Fruit fly (Drosophila melanogaster) whole organism, embryonic: ENCODE data around the gene Wdr62.
A peak's percentile ranks its signal among the peaks of the same experiment; 100 is the strongest.

Experiments
- Antp ChIP-seq: fragments of 200-800 bp; sonication (Bioruptor generic); optimal IDR thresholded peaks from 3 replicates; lab custom pipeline; 2016; ENCODE audit warnings: missing biosample characterization, missing genetic modification characterization
- CG1024 ChIP-seq: fragments of 200-800 bp; sonication (Bioruptor generic); IDR thresholded peaks from 2 replicates; pipeline ENCODE4 v1.3.6; 2022; ENCODE audit warnings: missing biosample characterization, missing genetic modification characterization
- CG10654 ChIP-seq: fragments of 200-800 bp; sonication (Bioruptor generic); optimal IDR thresholded peaks from 2 replicates; lab custom pipeline; 2016; ENCODE audit warnings: missing biosample characterization, missing genetic modification characterization
- CG11560 ChIP-seq: fragments of 200-800 bp; sonication (Bioruptor generic); IDR thresholded peaks from 3 replicates; pipeline ENCODE4 v1.3.6; 2022; ENCODE audit warnings: missing biosample characterization, missing genetic modification characterization
- CG12155 ChIP-seq: fragments of 200-800 bp; sonication (Bioruptor generic); optimal IDR thresholded peaks from 3 replicates; lab custom pipeline; 2016; ENCODE audit warnings: missing biosample characterization, missing genetic modification characterization
- CG12236 ChIP-seq: fragments of 200-800 bp; sonication (Bioruptor generic); optimal IDR thresholded peaks from 2 replicates; lab custom pipeline; 2016; ENCODE audit warnings: missing biosample characterization, missing genetic modification characterization
- CG12769 ChIP-seq: fragments of 200-800 bp; sonication (Bioruptor generic); optimal IDR thresholded peaks from 2 replicates; lab custom pipeline; 2019; ENCODE audit warnings: missing biosample characterization, mild to moderate bottlenecking, missing genetic modification characterization, moderate library complexity
- CG12942 ChIP-seq: fragments of 200-800 bp; sonication (Bioruptor generic); optimal IDR thresholded peaks from 3 replicates; lab custom pipeline; 2016; ENCODE audit warnings: missing biosample characterization, missing genetic modification characterization
- CG15269 ChIP-seq: fragments of 200-800 bp; sonication (Bioruptor generic); optimal IDR thresholded peaks from 2 replicates; lab custom pipeline; 2018; ENCODE audit warnings: missing biosample characterization, mild to moderate bottlenecking, missing genetic modification characterization, moderate library complexity
- CG1529 ChIP-seq: fragments of 200-800 bp; sonication (Bioruptor generic); optimal IDR thresholded peaks from 3 replicates; lab custom pipeline; 2018; ENCODE audit warnings: missing biosample characterization, missing genetic modification characterization
- CG1647 ChIP-seq: fragments of 200-800 bp; sonication (Bioruptor generic); optimal IDR thresholded peaks from 3 replicates; lab custom pipeline; 2016; ENCODE audit warnings: missing biosample characterization, missing genetic modification characterization
- CG17186 ChIP-seq: fragments of 200-800 bp; sonication (Bioruptor generic); optimal IDR thresholded peaks from 3 replicates; lab custom pipeline; 2017; ENCODE audit warnings: missing biosample characterization, missing genetic modification reagents, missing genetic modification characterization
- CG1792 ChIP-seq: fragments of 200-800 bp; sonication (Bioruptor generic); optimal IDR thresholded peaks from 2 replicates; lab custom pipeline; 2016; ENCODE audit warnings: missing biosample characterization, missing genetic modification characterization
- CG2129 ChIP-seq: fragments of 200-800 bp; sonication (Bioruptor generic); IDR thresholded peaks from 2 replicates; pipeline ENCODE4 v1.3.6; 2022; ENCODE audit warnings: missing biosample characterization, missing genetic modification characterization; ENCODE audit not compliant: partially characterized antibody
- CG2875 ChIP-seq: fragments of 200-800 bp; sonication (Bioruptor generic); optimal IDR thresholded peaks from 2 replicates; lab custom pipeline; 2017; ENCODE audit warnings: missing biosample characterization, mild to moderate bottlenecking, missing genetic modification characterization, missing genetic modification reagents
- CG33213 ChIP-seq: fragments of 200-800 bp; sonication (Bioruptor generic); optimal IDR thresholded peaks from 3 replicates; lab custom pipeline; 2016; ENCODE audit warnings: missing biosample characterization, missing genetic modification characterization
- CG4328 ChIP-seq: fragments of 200-800 bp; sonication (Bioruptor generic); optimal IDR thresholded peaks from 3 replicates; lab custom pipeline; 2017; ENCODE audit warnings: missing biosample characterization, missing genetic modification reagents, missing genetic modification characterization
- CG6765 ChIP-seq: fragments of 200-800 bp; sonication (Bioruptor generic); optimal IDR thresholded peaks from 3 replicates; lab custom pipeline; 2017; ENCODE audit warnings: missing biosample characterization, mild to moderate bottlenecking, missing genetic modification characterization
- CG6791 ChIP-seq: fragments of 200-800 bp; sonication (Bioruptor generic); IDR thresholded peaks from 3 replicates; pipeline ENCODE4 v1.3.6; 2022; ENCODE audit warnings: missing biosample characterization, missing genetic modification characterization; ENCODE audit not compliant: partially characterized antibody
- CG7928 ChIP-seq: fragments of 200-800 bp; sonication (Bioruptor generic); optimal IDR thresholded peaks from 2 replicates; lab custom pipeline; 2017; ENCODE audit warnings: missing biosample characterization, mild to moderate bottlenecking, missing genetic modification characterization
- CG8089 ChIP-seq: fragments of 200-800 bp; sonication (Bioruptor generic); optimal IDR thresholded peaks from 3 replicates; lab custom pipeline; 2016; ENCODE audit warnings: missing biosample characterization, missing genetic modification characterization
- CG8478 ChIP-seq: fragments of >200 bp; optimal IDR thresholded peaks from 2 replicates; lab custom pipeline; 2018
- CG8944 ChIP-seq: fragments of 200-800 bp; sonication (Bioruptor generic); optimal IDR thresholded peaks from 3 replicates; lab custom pipeline; 2016; ENCODE audit warnings: missing biosample characterization, missing genetic modification characterization
- CrebB ChIP-seq: fragments of 200-800 bp; sonication (Bioruptor generic); optimal IDR thresholded peaks from 3 replicates; lab custom pipeline; 2018; ENCODE audit warnings: missing biosample characterization, mild to moderate bottlenecking, missing genetic modification characterization
- D19B ChIP-seq: fragments of 200-800 bp; sonication (Bioruptor generic); optimal IDR thresholded peaks from 2 replicates; lab custom pipeline; 2017; ENCODE audit warnings: missing biosample characterization, mild to moderate bottlenecking, missing genetic modification characterization
- Dek ChIP-seq: fragments of 200-800 bp; sonication (Bioruptor generic); optimal IDR thresholded peaks from 3 replicates; lab custom pipeline; 2019; ENCODE audit warnings: missing biosample characterization, mild to moderate bottlenecking, missing genetic modification characterization, moderate library complexity
- Dll ChIP-seq: fragments of 200-800 bp; sonication (Bioruptor generic); IDR thresholded peaks from 4 replicates; pipeline ENCODE4 v1.3.6; 2022; ENCODE audit warnings: missing biosample characterization, missing genetic modification characterization; ENCODE audit not compliant: partially characterized antibody
- Doc3 ChIP-seq: fragments of 200-800 bp; sonication (Bioruptor generic); IDR thresholded peaks from 3 replicates; pipeline ENCODE4 v1.3.6; 2022; ENCODE audit warnings: missing biosample characterization, missing genetic modification characterization; ENCODE audit not compliant: partially characterized antibody
- Drgx ChIP-seq: fragments of 200-800 bp; sonication (Bioruptor generic); IDR thresholded peaks from 2 replicates; pipeline ENCODE4 v1.3.6; 2022; ENCODE audit warnings: missing biosample characterization, missing genetic modification characterization
- H15 ChIP-seq: fragments of 200-800 bp; sonication (Bioruptor generic); IDR thresholded peaks from 3 replicates; pipeline ENCODE4 v1.3.6; 2022; ENCODE audit warnings: missing biosample characterization, missing genetic modification characterization
- HLHmδ ChIP-seq: fragments of 200-800 bp; sonication (Bioruptor generic); optimal IDR thresholded peaks from 2 replicates; lab custom pipeline; 2018; ENCODE audit warnings: missing biosample characterization, mild to moderate bottlenecking, missing genetic modification characterization, moderate library complexity
- NC2β ChIP-seq: fragments of 200-800 bp; sonication (Bioruptor generic); optimal IDR thresholded peaks from 2 replicates; lab custom pipeline; 2016; ENCODE audit warnings: missing biosample characterization, missing genetic modification characterization
- ap ChIP-seq: fragments of 200-800 bp; sonication (Bioruptor generic); IDR thresholded peaks from 2 replicates; pipeline ENCODE4 v1.3.6; 2022; ENCODE audit warnings: missing biosample characterization, missing genetic modification characterization
- bab2 ChIP-seq: fragments of 200-800 bp; sonication (Bioruptor generic); optimal IDR thresholded peaks from 2 replicates; lab custom pipeline; 2016; ENCODE audit warnings: missing biosample characterization, missing genetic modification characterization
- bcd ChIP-seq: fragments of 200-800 bp; sonication (Bioruptor generic); optimal IDR thresholded peaks from 2 replicates; lab custom pipeline; 2017; ENCODE audit warnings: missing biosample characterization, mild to moderate bottlenecking, missing genetic modification characterization
- bigmax ChIP-seq: fragments of 200-800 bp; sonication (Bioruptor generic); optimal IDR thresholded peaks from 2 replicates; lab custom pipeline; 2018; ENCODE audit warnings: missing biosample characterization, mild to moderate bottlenecking, missing genetic modification characterization
- cad ChIP-seq: fragments of >200 bp; optimal IDR thresholded peaks from 2 replicates; lab custom pipeline; 2017; ENCODE audit warnings: missing biosample characterization, missing genetic modification characterization
- cwo ChIP-seq: fragments of 200-800 bp; sonication (Bioruptor generic); optimal IDR thresholded peaks from 3 replicates; lab custom pipeline; 2017; ENCODE audit warnings: missing biosample characterization, missing genetic modification characterization, mild to moderate bottlenecking, moderate library complexity, missing genetic modification reagents
- dati ChIP-seq: fragments of 200-800 bp; sonication (Bioruptor generic); IDR thresholded peaks from 2 replicates; pipeline ENCODE4 v1.3.6; 2022; ENCODE audit warnings: missing biosample characterization, missing genetic modification characterization
- esg ChIP-seq: fragments of 200-800 bp; sonication (Bioruptor generic); conservative IDR thresholded peaks from 2 replicates; pipeline ENCODE4 v1.3.6; 2022; ENCODE audit warnings: missing biosample characterization, missing genetic modification characterization
- fd102C ChIP-seq: fragments of 200-800 bp; sonication (Bioruptor generic); optimal IDR thresholded peaks from 2 replicates; lab custom pipeline; 2018; ENCODE audit warnings: missing biosample characterization, mild to moderate bottlenecking, missing genetic modification characterization, moderate library complexity
- her ChIP-seq: fragments of 200-800 bp; sonication (Bioruptor generic); optimal IDR thresholded peaks from 2 replicates; lab custom pipeline; 2016; ENCODE audit warnings: missing biosample characterization, missing genetic modification characterization
- kah ChIP-seq: fragments of 200-800 bp; sonication (Bioruptor generic); optimal IDR thresholded peaks from 2 replicates; lab custom pipeline; 2018; ENCODE audit warnings: missing biosample characterization, mild to moderate bottlenecking, missing genetic modification characterization
- kay ChIP-seq: fragments of 200-800 bp; sonication (Bioruptor generic); optimal IDR thresholded peaks from 2 replicates; lab custom pipeline; 2016; ENCODE audit warnings: missing biosample characterization, missing genetic modification characterization
- pfk ChIP-seq: fragments of 200-800 bp; sonication (Bioruptor generic); optimal IDR thresholded peaks from 2 replicates; lab custom pipeline; 2018; ENCODE audit warnings: missing biosample characterization, mild to moderate bottlenecking, missing genetic modification characterization, moderate library complexity
- pros ChIP-seq: fragments of 200-800 bp; sonication (Bioruptor generic); optimal IDR thresholded peaks from 3 replicates; lab custom pipeline; 2019; ENCODE audit warnings: missing biosample characterization, mild to moderate bottlenecking, missing genetic modification characterization, moderate library complexity
- sens ChIP-seq: fragments of 200-800 bp; sonication (Bioruptor generic); peaks from one replicate; lab custom pipeline; 2016; ENCODE audit warnings: missing biosample characterization, missing genetic modification characterization
- stc ChIP-seq: fragments of 200-800 bp; sonication (Bioruptor generic); IDR thresholded peaks from 2 replicates; pipeline ENCODE4 v1.3.6; 2022; ENCODE audit warnings: missing biosample characterization, missing genetic modification characterization
- tll ChIP-seq, 2 experiments: fragments of 200-800 bp in 1 of 2; fragments of >200 bp in 1 of 2; sonication (Bioruptor generic) in 1 of 2; optimal IDR thresholded peaks; 2 replicates each; lab custom pipeline; 2017 to 2019; ENCODE audit warnings: missing biosample characterization in 2 of 2, missing genetic modification characterization in 2 of 2, mild to moderate bottlenecking in 1 of 2, moderate library complexity in 1 of 2
- toy ChIP-seq: fragments of 200-800 bp; sonication (Bioruptor generic); IDR thresholded peaks from 2 replicates; pipeline ENCODE4 v1.3.6; 2022; ENCODE audit warnings: missing biosample characterization, missing genetic modification characterization
- yki ChIP-seq: fragments of >200 bp; optimal IDR thresholded peaks from 3 replicates; lab custom pipeline; 2018

Wdr62 gene

DNA sequence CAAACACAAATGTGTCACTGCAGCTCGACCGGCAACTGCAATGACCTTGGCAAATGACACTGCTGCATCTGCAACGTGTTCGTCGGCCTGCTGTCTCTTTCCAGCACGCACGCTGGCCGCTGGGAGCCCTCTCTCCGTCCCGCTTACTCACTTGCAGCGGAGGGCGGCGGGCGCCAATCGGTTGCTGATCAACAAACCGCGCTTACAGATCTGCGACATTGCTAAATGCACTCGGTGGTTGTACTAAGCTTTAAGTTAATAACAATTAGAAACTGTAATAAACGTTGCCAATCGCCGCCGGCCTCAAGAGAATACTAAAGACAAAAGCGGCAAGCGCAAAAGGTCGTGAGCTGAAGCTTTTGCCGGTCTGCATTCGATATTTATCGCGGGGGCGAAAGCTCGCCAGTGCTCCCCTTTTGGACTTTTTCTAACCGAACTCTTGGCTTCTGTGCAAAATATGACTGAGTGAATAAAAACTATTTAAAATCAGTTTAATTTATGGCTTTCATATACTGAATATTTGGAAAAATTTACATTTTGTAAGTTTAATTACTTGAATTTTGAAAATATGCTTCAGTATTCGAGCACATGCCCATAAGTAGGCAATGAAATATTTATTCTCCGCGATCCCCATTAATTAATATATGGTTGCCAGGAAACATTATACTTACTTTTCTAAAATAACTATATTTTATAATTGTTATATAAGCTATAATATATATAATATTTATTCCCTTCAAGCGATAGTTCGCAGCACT lies 103.2 kb downstream of the Wdr62 start, which contains the start of gene Got2 (continued):
- no peak for TF ChIP-seq HLHmδ (GFP tag; lab: Kevin White, UChicago)
- no peak for TF ChIP-seq CG7928 (GFP tag; lab: Kevin White, UChicago)
- TF ChIP-seq toy: no peak
- no peak for TF ChIP-seq CG11560 (tag; lab: Robert Waterston, UW)
- no peak for TF ChIP-seq D19B
- TF ChIP-seq Drgx (GFP tag; lab: Robert Waterston, UW): peak; percentile 36; the same call in 1 of the 2 replicates
- no peak for TF ChIP-seq CG8944
- no peak for TF ChIP-seq CG12155 (GFP tag; lab: Kevin White, UChicago)
- TF ChIP-seq CG1529 (GFP tag; lab: Kevin White, UChicago): no peak
- no peak for TF ChIP-seq CG12942 (GFP tag; lab: Kevin White, UChicago)
- peak; percentile 79 for TF ChIP-seq Doc3 (GFP tag; lab: Robert Waterston, UW)
- peak; percentile 24 for TF ChIP-seq sens (GFP tag; lab: Kevin White, UChicago)
- TF ChIP-seq Antp: no peak
- TF ChIP-seq CG1792: no peak
- peak; percentile 16 for TF ChIP-seq kah (GFP tag; lab: Kevin White, UChicago)
- no peak for TF ChIP-seq cad (GFP tag; lab: Kevin White, UChicago)
- no peak for TF ChIP-seq H15 (GFP tag; lab: Robert Waterston, UW)
- no peak for TF ChIP-seq CG6765 (GFP tag; lab: Kevin White, UChicago)
- no peak for TF ChIP-seq stc (GFP tag; lab: Robert Waterston, UW)
- no peak for TF ChIP-seq CG1024 (GFP tag; lab: Robert Waterston, UW)
- no peak for TF ChIP-seq pfk (GFP tag; lab: Kevin White, UChicago)
- TF ChIP-seq CG2129 (GFP tag; lab: Robert Waterston, UW): peak; percentile 18; the same call in 1 of the 2 replicates
- TF ChIP-seq CG4328 (GFP tag; lab: Kevin White, UChicago): no peak
- TF ChIP-seq CG8089: no peak
- TF ChIP-seq fd102C (GFP tag; lab: Kevin White, UChicago): no peak
- no peak for TF ChIP-seq bab2 (GFP tag; lab: Kevin White, UChicago)
- no peak for TF ChIP-seq ap
- TF ChIP-seq Dll (GFP tag; lab: Robert Waterston, UW): peak; percentile 82
- no peak for TF ChIP-seq CG17186 (GFP tag; lab: Kevin White, UChicago)
- TF ChIP-seq CrebB (tag; lab: Kevin White, UChicago): no peak
- TF ChIP-seq bcd (GFP tag; lab: Kevin White, UChicago): no peak
- TF ChIP-seq CG10654 (GFP tag; lab: Kevin White, UChicago): no peak
- no peak for TF ChIP-seq CG1647 (GFP tag; lab: Kevin White, UChicago)
- TF ChIP-seq NC2β (GFP tag; lab: Kevin White, UChicago): no peak
- no peak for TF ChIP-seq cwo (GFP tag; lab: Kevin White, UChicago)
- peak; percentile 68; the same call in 2 of the 3 replicates for TF ChIP-seq CG6791 (GFP tag; lab: Robert Waterston, UW)
- TF ChIP-seq kay (GFP tag; lab: Kevin White, UChicago): no peak
- no peak for TF ChIP-seq tll (GFP tag; optimal IDR thresholded peaks at IDR 0.05; lab: Kevin White, UChicago)
- no peak for TF ChIP-seq esg (GFP tag; lab: Robert Waterston, UW)
- no peak for TF ChIP-seq dati (GFP tag; lab: Robert Waterston, UW)
- no peak for TF ChIP-seq CG12236
- no peak for TF ChIP-seq yki
- peak; percentile 49 for TF ChIP-seq Dek
- TF ChIP-seq pros (GFP tag; lab: Kevin White, UChicago): no peak
- no peak for TF ChIP-seq her (GFP tag; lab: Kevin White, UChicago)
- peak; percentile 29 for TF ChIP-seq CG15269
- peak; percentile 78 for TF ChIP-seq CG8478 (lab: Kevin White, UChicago)
- no peak for TF ChIP-seq CG2875 (GFP tag; lab: Kevin White, UChicago)
- TF ChIP-seq CG33213 (GFP tag; lab: Kevin White, UChicago): no peak
- no peak for TF ChIP-seq bigmax (GFP tag; lab: Kevin White, UChicago)
- peak; percentile 15 for TF ChIP-seq CG12769 (tag; lab: Kevin White, UChicago)
